Worm (Caenorhabditis elegans) whole organism, midembryonic: ENCODE measurements around the gene Y51H4A.6.

Experiments
- T22C8.4 ChIP-seq: fragments of 200-800 bp; sonication (Bioruptor generic); IDR thresholded peaks from 2 replicates; pipeline ENCODE4 v1.3.6; 2022; ENCODE audit warnings: missing genetic modification characterization, missing compliant biosample characterization
- cog-1 ChIP-seq: sonication (generic microtip); optimal IDR thresholded peaks from 2 replicates; lab custom pipeline; 2016; ENCODE audit warnings: missing genetic modification characterization, missing compliant biosample characterization
- flt-1 ChIP-seq: fragments of 200-800 bp; sonication (Bioruptor generic); IDR thresholded peaks from 2 replicates; pipeline ENCODE4 v1.3.6; 2022; ENCODE audit warnings: missing genetic modification characterization, missing compliant biosample characterization
- klf-2 ChIP-seq: fragments of 200-800 bp; sonication (Bioruptor generic); conservative IDR thresholded peaks from 2 replicates; pipeline ENCODE4 v1.3.6; 2022; ENCODE audit warnings: missing genetic modification reagents, missing genetic modification characterization, missing compliant biosample characterization
- med-1 ChIP-seq: sonication (generic microtip); optimal IDR thresholded peaks from 2 replicates; lab custom pipeline; 2017; ENCODE audit warnings: missing genetic modification characterization, mild to moderate bottlenecking, missing compliant biosample characterization, antibody characterized with exemption, missing genetic modification reagents; ENCODE audit not compliant: insufficient read depth
- ref-1 ChIP-seq: fragments of 200-800 bp; sonication (Bioruptor generic); conservative IDR thresholded peaks from 2 replicates; pipeline ENCODE4 v1.3.6; 2022; ENCODE audit warnings: missing genetic modification reagents, missing genetic modification characterization, missing compliant biosample characterization
- ztf-23 ChIP-seq: fragments of 200-800 bp; sonication (Bioruptor generic); IDR thresholded peaks from 2 replicates; pipeline ENCODE4 v1.3.6; 2022; ENCODE audit warnings: missing genetic modification reagents, missing genetic modification characterization, missing compliant biosample characterization
- ztf-29 ChIP-seq: fragments of 200-800 bp; sonication (Bioruptor generic); IDR thresholded peaks from 2 replicates; pipeline ENCODE4 v1.3.6; 2022; ENCODE audit warnings: missing genetic modification reagents, missing genetic modification characterization, missing compliant biosample characterization

DNA sequence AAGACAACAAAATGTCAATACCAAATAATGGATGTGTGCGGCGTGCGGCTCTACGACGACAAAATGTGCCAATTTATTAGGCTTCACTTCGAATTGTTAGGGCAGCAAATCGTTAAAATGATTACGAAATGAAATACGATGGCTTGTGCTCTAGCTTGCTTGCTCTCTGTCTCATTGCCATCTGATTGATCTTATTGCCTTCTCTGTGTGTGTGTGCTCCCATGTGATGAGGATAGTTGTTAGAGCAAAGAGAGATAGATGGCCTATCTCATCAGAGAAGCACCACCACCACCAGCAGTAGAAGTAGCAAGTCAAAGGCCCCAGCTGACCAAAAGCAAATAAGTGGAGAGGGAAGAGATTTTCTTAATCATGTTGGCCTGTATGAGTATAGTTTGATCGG is 37.0 kb upstream of the Y51H4A.6 start:
- no peak for TF ChIP-seq ztf-23
- no peak for TF ChIP-seq flt-1 (GFP tag; lab: Robert Waterston, UW)
- TF ChIP-seq cog-1: no peak
- no peak for TF ChIP-seq med-1 (GFP tag; lab: Kevin White, UChicago)
- TF ChIP-seq T22C8.4 (GFP tag; lab: Robert Waterston, UW): no peak
- TF ChIP-seq ref-1 (GFP tag; lab: Robert Waterston, UW): no peak
- TF ChIP-seq ztf-29 (GFP tag; lab: Robert Waterston, UW): no peak
- TF ChIP-seq klf-2: no peak
